Worm (Caenorhabditis elegans) whole organism, L3 larva: ENCODE results near the gene K11C4.1.

Experiments used
- R02D3.7 ChIP-seq: fragments of 150-350 bp; optimal IDR thresholded peaks from 2 replicates; lab custom pipeline; 2014; ENCODE audit warnings: missing biosample characterization, missing genetic modification characterization
- ama-1 ChIP-seq: fragments of 150-350 bp; optimal IDR thresholded peaks from 2 replicates; lab custom pipeline; 2018
- ceh-16 ChIP-seq: sonication (generic microtip); optimal IDR thresholded peaks from 2 replicates; lab custom pipeline; 2017; ENCODE audit warnings: missing biosample characterization, missing genetic modification characterization
- ceh-9 ChIP-seq: sonication (generic microtip); optimal IDR thresholded peaks from 2 replicates; lab custom pipeline; 2018; ENCODE audit warnings: missing biosample characterization, missing genetic modification characterization
- daf-12 ChIP-seq: fragments of 150-350 bp; optimal IDR thresholded peaks from 2 replicates; lab custom pipeline; 2014; ENCODE audit warnings: missing biosample characterization, missing genetic modification reagents, missing genetic modification characterization
- egl-27 ChIP-seq: sonication (generic microtip); optimal IDR thresholded peaks from 4 replicates; lab custom pipeline; 2017; ENCODE audit warnings: missing biosample characterization, missing genetic modification reagents, missing genetic modification characterization
- egl-5 ChIP-seq: fragments of 150-350 bp; optimal IDR thresholded peaks from 2 replicates; lab custom pipeline; 2017; ENCODE audit warnings: missing biosample characterization, missing genetic modification reagents, missing genetic modification characterization, inconsistent platforms
- elt-1 ChIP-seq: fragments of 150-350 bp; optimal IDR thresholded peaks from 2 replicates; lab custom pipeline; 2014; ENCODE audit warnings: missing biosample characterization, missing genetic modification characterization
- elt-2 ChIP-seq: sonication (generic microtip); optimal IDR thresholded peaks from 2 replicates; lab custom pipeline; 2016; ENCODE audit warnings: missing genetic modification reagents, mild to moderate bottlenecking, missing genetic modification characterization, missing compliant biosample characterization
- elt-3 ChIP-seq, 3 experiments: fragments of 150-350 bp in 1 of 3; sonication (generic microtip) in 2 of 3; optimal IDR thresholded peaks; 2 replicates in 2 of 3; 4 replicates in 1 of 3; lab custom pipeline; 2014 to 2017; ENCODE audit warnings: missing biosample characterization in 3 of 3, missing genetic modification characterization in 3 of 3
- eor-1 ChIP-seq, 2 experiments: fragments of 150-350 bp; optimal IDR thresholded peaks; 2 replicates each; lab custom pipeline; 2014 to 2018; ENCODE audit warnings: missing biosample characterization in 2 of 2, missing genetic modification characterization in 2 of 2
- fkh-10 ChIP-seq: sonication (generic microtip); optimal IDR thresholded peaks from 2 replicates; lab custom pipeline; 2017; ENCODE audit warnings: missing biosample characterization, missing genetic modification reagents, missing genetic modification characterization
- fos-1 ChIP-seq: fragments of 150-350 bp; optimal IDR thresholded peaks from 2 replicates; lab custom pipeline; 2014; ENCODE audit warnings: missing biosample characterization, missing genetic modification characterization
- hmg-11 ChIP-seq: sonication (generic microtip); optimal IDR thresholded peaks from 2 replicates; lab custom pipeline; 2016; ENCODE audit warnings: missing genetic modification characterization, missing compliant biosample characterization
- jun-1 ChIP-seq: fragments of 150-350 bp; optimal IDR thresholded peaks from 2 replicates; lab custom pipeline; 2014; ENCODE audit warnings: missing biosample characterization, missing genetic modification reagents, missing genetic modification characterization
- lsy-12 ChIP-seq: sonication (generic microtip); optimal IDR thresholded peaks from 2 replicates; lab custom pipeline; 2016; ENCODE audit warnings: mild to moderate bottlenecking, missing genetic modification characterization, missing compliant biosample characterization
- mdl-1 ChIP-seq: fragments of 150-350 bp; optimal IDR thresholded peaks from 2 replicates; lab custom pipeline; 2014; ENCODE audit warnings: missing biosample characterization, missing genetic modification characterization
- nfya-1 ChIP-seq: sonication (generic microtip); optimal IDR thresholded peaks from 2 replicates; lab custom pipeline; 2017; ENCODE audit warnings: missing genetic modification characterization, mild to moderate bottlenecking, missing compliant biosample characterization, antibody characterized with exemption, moderate library complexity; ENCODE audit not compliant: insufficient read depth
- nhr-12 ChIP-seq: fragments of 150-350 bp; optimal IDR thresholded peaks from 2 replicates; lab custom pipeline; 2014; ENCODE audit warnings: missing biosample characterization, missing genetic modification characterization
- nhr-23 ChIP-seq: fragments of 150-350 bp; optimal IDR thresholded peaks from 2 replicates; lab custom pipeline; 2014; ENCODE audit warnings: missing biosample characterization, missing genetic modification reagents, missing genetic modification characterization
- nhr-237 ChIP-seq: fragments of 150-350 bp; optimal IDR thresholded peaks from 2 replicates; lab custom pipeline; 2014; ENCODE audit warnings: missing biosample characterization, missing genetic modification characterization
- nhr-25 ChIP-seq: sonication (generic microtip); optimal IDR thresholded peaks from 2 replicates; lab custom pipeline; 2017; ENCODE audit warnings: missing biosample characterization, missing genetic modification characterization
- nhr-43 ChIP-seq: sonication (generic microtip); optimal IDR thresholded peaks from 2 replicates; lab custom pipeline; 2016; ENCODE audit warnings: mild to moderate bottlenecking, missing genetic modification characterization, missing compliant biosample characterization; ENCODE audit not compliant: poor library complexity, severe bottlenecking
- nhr-76 ChIP-seq: fragments of 150-350 bp; sonication (generic microtip); optimal IDR thresholded peaks from 5 replicates; lab custom pipeline; 2014; ENCODE audit warnings: missing biosample characterization, missing genetic modification characterization
- nhr-77 ChIP-seq: fragments of 150-350 bp; optimal IDR thresholded peaks from 2 replicates; lab custom pipeline; 2014; ENCODE audit warnings: missing biosample characterization, missing genetic modification characterization
- pha-4 ChIP-seq: fragments of 150-350 bp; optimal IDR thresholded peaks from 2 replicates; lab custom pipeline; 2014; ENCODE audit warnings: missing biosample characterization, missing genetic modification reagents, missing genetic modification characterization
- pqm-1 ChIP-seq: fragments of 150-350 bp; optimal IDR thresholded peaks from 2 replicates; lab custom pipeline; 2017; ENCODE audit warnings: missing biosample characterization, missing genetic modification characterization, inconsistent platforms
- sea-2 ChIP-seq: fragments of 150-350 bp; sonication (generic microtip); optimal IDR thresholded peaks from 4 replicates; lab custom pipeline; 2014; ENCODE audit warnings: missing biosample characterization, missing genetic modification reagents, missing genetic modification characterization
- skn-1 ChIP-seq: fragments of 150-350 bp; optimal IDR thresholded peaks from 2 replicates; lab custom pipeline; 2014; ENCODE audit warnings: missing biosample characterization, missing genetic modification characterization
- snpc-4 ChIP-seq: fragments of 150-350 bp; optimal IDR thresholded peaks from 2 replicates; lab custom pipeline; 2014; ENCODE audit warnings: missing biosample characterization, missing genetic modification characterization
- unc-39 ChIP-seq: sonication (generic microtip); optimal IDR thresholded peaks from 4 replicates; lab custom pipeline; 2017; ENCODE audit warnings: missing biosample characterization, missing genetic modification characterization
- zag-1 ChIP-seq: fragments of 150-350 bp; optimal IDR thresholded peaks from 2 replicates; lab custom pipeline; 2014; ENCODE audit warnings: missing biosample characterization, missing genetic modification characterization
- ztf-11 ChIP-seq: fragments of 150-350 bp; optimal IDR thresholded peaks from 2 replicates; lab custom pipeline; 2014; ENCODE audit warnings: missing biosample characterization, missing genetic modification characterization

The K11C4.1 gene

DNA sequence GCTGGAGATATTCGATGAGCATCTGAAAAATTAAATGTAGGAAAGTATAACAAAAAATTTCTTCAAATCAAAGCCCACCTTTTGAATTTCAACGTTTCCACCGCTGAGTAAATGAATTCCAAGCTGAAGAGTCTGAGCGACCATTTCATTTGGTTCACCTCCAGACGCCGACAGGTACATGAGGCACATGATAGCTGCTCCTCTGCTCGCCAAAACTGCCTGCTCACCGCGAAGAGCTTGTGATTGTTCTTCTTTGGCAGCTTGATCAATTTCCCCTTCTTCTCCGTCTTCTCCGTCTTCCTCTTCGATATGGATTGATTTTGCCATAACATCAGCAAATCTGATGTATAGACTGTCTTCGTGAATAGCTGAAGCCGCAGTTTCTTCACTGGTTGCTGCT is 9.6 kb downstream of the K11C4.1 start:
- no peak for TF ChIP-seq pqm-1
- no peak for TF ChIP-seq nhr-237
- no peak for TF ChIP-seq unc-39
- TF ChIP-seq fos-1 (tag; lab: Kevin White, UChicago), result no peak
- no peak for TF ChIP-seq ceh-16 (tag; lab: Kevin White, UChicago)

DNA sequence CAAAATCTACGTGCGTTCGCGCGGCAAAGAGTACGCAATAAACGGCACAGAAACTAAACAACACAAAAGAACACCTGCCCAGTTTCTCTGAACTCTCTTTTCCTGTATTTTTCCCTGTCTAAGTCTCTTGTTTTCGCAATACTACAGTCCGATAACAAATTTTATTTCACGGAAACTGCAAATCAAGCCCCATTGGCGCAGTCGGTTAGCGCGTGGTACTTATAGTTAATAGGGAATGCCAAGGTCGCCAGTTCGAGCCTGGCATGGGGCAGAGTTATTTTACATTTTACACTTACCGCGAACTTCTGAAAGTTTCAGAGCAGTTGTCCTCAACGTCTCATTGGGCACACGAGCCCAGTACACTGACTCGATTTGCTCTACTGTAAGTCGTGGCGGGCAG is 20.5 kb downstream of the K11C4.1 start:
- no peak for TF ChIP-seq fkh-10 (GFP tag; lab: Kevin White, UChicago)
- no peak for TF ChIP-seq jun-1 (tag; lab: Kevin White, UChicago)
- TF ChIP-seq zag-1 (tag; lab: Kevin White, UChicago), result no peak
- no peak for TF ChIP-seq daf-12 (tag; lab: Kevin White, UChicago)
- TF ChIP-seq nhr-76, result no peak
- TF ChIP-seq fos-1 (tag; lab: Kevin White, UChicago), result no peak
- no peak for TF ChIP-seq nhr-23 (tag; lab: Kevin White, UChicago)
- no peak for TF ChIP-seq nhr-12 (tag; lab: Kevin White, UChicago)
- TF ChIP-seq nhr-237, result no peak
- TF ChIP-seq ama-1 (lab: Kevin White, UChicago), result no peak
- TF ChIP-seq eor-1 (tag; optimal IDR thresholded peaks at IDR 0.05; lab: Kevin White, UChicago), result no peak
- no peak for TF ChIP-seq ceh-16 (tag; lab: Kevin White, UChicago)
- TF ChIP-seq lsy-12 (tag; lab: Kevin White, UChicago), result no peak

DNA sequence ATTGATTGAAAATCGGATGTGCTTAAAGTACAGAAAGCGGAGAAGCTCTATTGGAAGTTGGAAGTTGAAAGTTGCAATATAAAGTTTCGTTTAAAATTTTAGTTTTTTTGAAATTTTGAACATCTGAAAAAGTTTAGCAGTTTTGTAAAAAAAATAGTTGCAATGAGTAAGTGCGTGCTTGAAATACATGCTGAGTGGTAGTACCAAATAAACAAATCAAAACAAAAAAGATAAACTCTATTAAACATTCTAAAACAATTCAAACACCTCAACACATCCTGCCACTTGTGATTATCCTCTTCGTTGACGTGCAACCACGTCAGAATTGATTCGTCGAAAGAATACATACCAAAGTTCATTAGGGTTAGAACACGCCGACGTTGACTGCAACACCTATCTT is 22.5 kb downstream of the K11C4.1 start:
- no peak for TF ChIP-seq pqm-1
- no peak for TF ChIP-seq snpc-4 (tag; lab: Kevin White, UChicago)
- no peak for TF ChIP-seq nhr-43 (tag; lab: Kevin White, UChicago)
- no peak for TF ChIP-seq eor-1 (tag; optimal IDR thresholded peaks at IDR 0.05; lab: Kevin White, UChicago)
- TF ChIP-seq zag-1 (tag; lab: Kevin White, UChicago), result no peak

DNA sequence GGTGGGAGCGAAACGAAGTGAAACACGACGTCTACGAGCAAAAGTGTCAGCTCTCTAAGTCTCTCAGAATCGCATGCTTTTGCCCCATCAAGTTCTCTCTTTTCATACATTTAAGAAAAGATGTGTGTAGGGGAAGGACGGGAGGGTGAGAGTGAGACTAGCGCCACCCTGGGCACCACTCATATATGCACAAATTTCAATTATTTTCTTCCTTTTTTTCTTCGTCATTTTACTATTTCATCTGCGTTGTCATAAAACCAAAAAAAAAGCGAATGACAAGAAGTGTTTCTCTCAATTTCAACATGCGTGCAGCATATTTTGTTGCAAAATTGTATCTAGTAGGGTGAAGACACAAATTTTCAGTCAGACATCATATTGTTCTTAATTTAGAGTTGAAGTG is 29.8 kb downstream of the K11C4.1 start:
- TF ChIP-seq mdl-1 (tag; lab: Kevin White, UChicago) (no peak), R02D3.7 (tag; lab: Kevin White, UChicago) (no peak), ceh-16 (tag; lab: Kevin White, UChicago) (no peak), egl-27 (tag; lab: Kevin White, UChicago) (no peak), nhr-25 (tag; lab: Kevin White, UChicago) (no peak), elt-2 (tag; lab: Kevin White, UChicago) (no peak), pha-4 (tag; lab: Kevin White, UChicago) (no peak), hmg-11 (no peak), nhr-77 (no peak), elt-1 (tag; lab: Kevin White, UChicago) (no peak), pqm-1 (no peak), egl-5 (tag; lab: Kevin White, UChicago) (no peak), zag-1 (tag; lab: Kevin White, UChicago) (no peak)

DNA sequence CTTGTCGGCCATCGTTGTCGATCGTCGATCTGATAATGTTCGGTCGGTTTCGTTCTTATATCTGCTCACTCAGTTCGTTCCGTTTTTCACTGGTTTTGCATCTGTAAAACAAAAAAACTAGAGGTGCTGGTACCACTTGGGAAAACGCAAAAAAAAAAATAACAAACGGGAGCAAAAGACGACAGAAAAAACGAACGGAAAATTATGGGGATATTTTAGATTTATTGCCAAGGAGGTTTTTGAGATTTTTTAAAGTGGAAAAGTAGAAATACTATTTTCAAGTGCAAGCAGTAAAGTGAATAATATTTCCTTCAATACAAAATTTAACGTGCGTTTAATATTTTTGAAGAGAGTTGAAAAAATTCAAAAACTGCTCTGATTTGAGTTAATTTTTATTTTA is 32.1 kb downstream of the K11C4.1 start, which contains the start of gene unc-68:
unc-68 (minus strand) TSS at position 101 of the 400 bp plus-strand sequence.
- no peak for TF ChIP-seq ceh-16 (tag; lab: Kevin White, UChicago)
- TF ChIP-seq nhr-25 (tag; lab: Kevin White, UChicago), result no peak

DNA sequence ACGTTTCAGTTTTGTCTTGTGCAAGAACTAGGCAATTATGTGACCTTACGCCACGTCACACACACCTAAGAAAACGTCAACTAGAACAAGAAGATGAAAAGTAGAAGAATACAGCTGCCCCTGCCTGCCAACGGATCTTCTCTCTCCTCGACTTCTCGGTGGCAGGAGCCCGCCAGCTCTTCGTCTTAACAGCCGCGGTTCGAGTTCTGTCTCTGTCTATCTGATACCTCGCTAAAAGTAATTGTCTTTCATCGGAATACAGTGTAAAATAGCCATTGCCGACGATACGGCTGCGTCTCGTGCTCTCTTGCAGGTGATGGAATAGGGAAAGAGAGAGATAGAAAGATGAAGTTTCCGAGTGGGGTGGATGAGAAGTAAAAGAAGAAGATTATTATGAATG is 33.5 kb downstream of the K11C4.1 start:
- TF ChIP-seq hmg-11, result no peak
- peak; percentile 4 for TF ChIP-seq nfya-1 (tag; lab: Kevin White, UChicago)
- no peak for TF ChIP-seq nhr-237

DNA sequence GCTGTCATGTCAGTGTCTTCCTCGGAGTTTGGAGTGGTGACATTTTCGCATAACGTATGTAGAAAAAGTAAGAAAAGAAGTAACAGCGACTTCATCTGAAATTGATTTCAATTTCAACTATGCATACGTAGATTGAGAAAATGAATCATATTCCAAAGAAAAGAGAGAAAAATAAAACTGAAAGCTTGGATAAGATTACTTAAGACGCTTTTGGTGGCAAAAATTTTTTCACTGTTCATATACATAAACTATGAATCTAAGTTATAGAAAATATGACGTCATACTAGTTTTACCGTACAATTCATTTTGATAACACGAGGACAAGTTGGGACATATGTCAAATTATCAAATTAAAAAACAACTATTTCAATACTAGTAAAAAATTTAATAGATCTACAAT is 37.4 kb downstream of the K11C4.1 start, which contains the start of gene lipl-6:
lipl-6 (minus strand) TSS at position 101 of the 400 bp plus-strand sequence.
- TF ChIP-seq ztf-11 (tag; lab: Kevin White, UChicago) (no peak), ceh-16 (tag; lab: Kevin White, UChicago) (no peak), nhr-237 (no peak), sea-2 (GFP tag; lab: Kevin White, UChicago) (no peak), daf-12 (tag; lab: Kevin White, UChicago) (no peak), hmg-11 (no peak), jun-1 (tag; lab: Kevin White, UChicago) (no peak), zag-1 (tag; lab: Kevin White, UChicago) (no peak), eor-1 (tag; optimal IDR thresholded peaks at IDR 0.05; lab: Kevin White, UChicago) (no peak), egl-5 (tag; lab: Kevin White, UChicago) (no peak), elt-1 (tag; lab: Kevin White, UChicago) (no peak), elt-3 (tag; optimal IDR thresholded peaks at IDR 0.05; lab: Kevin White, UChicago) (no peak), nhr-12 (tag; lab: Kevin White, UChicago) (no peak), nhr-23 (tag; lab: Kevin White, UChicago) (no peak), skn-1 (tag; lab: Kevin White, UChicago) (no peak), ceh-9 (tag; lab: Kevin White, UChicago) (no peak), pha-4 (tag; lab: Kevin White, UChicago) (no peak)
